Worm (Caenorhabditis elegans): Measurements from ENCODE around the gene txt-5.
A peak's percentile ranks its signal among the peaks of the same experiment; 100 is the strongest.

The txt-5 gene

DNA sequence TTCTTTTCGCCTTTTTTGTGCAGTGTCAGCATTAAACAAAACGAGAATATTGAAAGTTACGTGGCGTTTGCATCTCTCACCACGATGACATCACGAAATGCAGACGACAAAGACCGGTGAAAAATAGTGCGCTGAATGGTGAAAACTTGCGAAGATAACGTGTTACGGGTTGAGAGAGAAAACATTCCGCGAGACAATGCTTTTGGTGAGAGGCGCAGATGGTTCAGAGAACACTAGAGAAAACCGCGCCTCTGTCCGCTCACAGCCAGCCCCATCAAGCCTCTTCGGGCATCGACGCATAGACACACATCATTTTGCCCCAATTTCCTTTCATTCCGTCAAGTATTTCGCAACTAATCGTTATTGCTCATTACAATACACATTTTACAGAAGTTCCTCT is 17.7 kb upstream of the txt-5 start, which contains the start of the genes C37C3.9 and C37C3.18:
Gene C37C3.9 (minus strand): TSS at position 98 of the 400 bp plus-strand sequence.
Gene C37C3.18 (plus strand): TSS at position 391 of the 400 bp plus-strand sequence.
- TF ChIP-seq fkh-10 (GFP tag; optimal IDR thresholded peaks at IDR 0.05) (no peak), ceh-31 (tag; optimal IDR thresholded peaks at IDR 0.05) (peak; percentile 42), unc-55 (GFP tag; optimal IDR thresholded peaks at IDR 0.05) (peak; percentile 73), ceh-34 (tag; optimal IDR thresholded peaks at IDR 0.05) (peak; percentile 29), syd-9 (tag; optimal IDR thresholded peaks at IDR 0.05) (no peak), hlh-30 (tag; optimal IDR thresholded peaks at IDR 0.05; ENCODE audit: insufficient read depth) (peak; percentile 6), pqm-1 (tag; optimal IDR thresholded peaks at IDR 0.05) (peak; percentile 31), T23F11.4 (GFP tag; optimal IDR thresholded peaks at IDR 0.05) (peak; percentile 39), ceh-18 (tag; optimal IDR thresholded peaks at IDR 0.05) (peak; percentile 48), nfya-1 (tag; optimal IDR thresholded peaks at IDR 0.05) (peak; percentile 63), rnt-1 (tag; optimal IDR thresholded peaks at IDR 0.05) (peak; percentile 58), odd-2 (tag; optimal IDR thresholded peaks at IDR 0.05) (no peak), tbx-2 (tag; optimal IDR thresholded peaks at IDR 0.05) (peak; percentile 19), elt-4 (tag; optimal IDR thresholded peaks at IDR 0.05) (no peak)

DNA sequence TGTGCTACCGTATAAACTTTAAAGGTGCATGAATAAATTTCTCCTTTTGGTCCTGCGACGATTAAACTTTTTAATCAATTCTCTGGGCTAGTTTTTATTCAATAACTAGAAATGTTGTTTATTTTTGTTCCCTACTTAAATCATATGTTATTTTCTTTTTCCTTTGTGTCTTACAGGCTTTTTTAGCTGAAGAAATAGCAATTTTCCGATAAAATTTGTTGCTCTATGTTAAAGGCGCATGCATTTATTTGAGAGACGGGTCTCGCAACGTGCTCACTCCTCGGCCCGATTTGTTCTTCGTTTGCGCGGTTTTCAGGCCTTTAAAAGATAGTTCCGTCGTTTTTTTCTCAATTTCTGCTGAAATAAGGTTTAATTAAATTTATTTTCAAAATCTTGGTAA is 17.0 kb upstream of the txt-5 start:
- TF ChIP-seq eyg-1 (tag; optimal IDR thresholded peaks at IDR 0.05) (no peak), sox-2 (GFP tag; IDR thresholded peaks at IDR 0.05) (no peak), Y22D7AL.16 (tag; optimal IDR thresholded peaks at IDR 0.05) (no peak)

ce11 chrV:7852078-7852477 is 15.1 kb upstream of the txt-5 start:
- no peak for TF ChIP-seq ceh-9 (tag; optimal IDR thresholded peaks at IDR 0.05)
- TF ChIP-seq lim-6 (tag; optimal IDR thresholded peaks at IDR 0.05) = no peak
- no peak for TF ChIP-seq pat-9 (tag; optimal IDR thresholded peaks at IDR 0.05)
- no peak for TF ChIP-seq nhr-11 (tag; optimal IDR thresholded peaks at IDR 0.05)
- TF ChIP-seq tbx-7 (tag; optimal IDR thresholded peaks at IDR 0.05) = no peak
- TF ChIP-seq syd-9 (tag; optimal IDR thresholded peaks at IDR 0.05) = no peak
- TF ChIP-seq ceh-6 (GFP tag; optimal IDR thresholded peaks at IDR 0.05) = no peak
- TF ChIP-seq elt-4 (tag; optimal IDR thresholded peaks at IDR 0.05) = no peak
- no peak for TF ChIP-seq pax-1 (tag; optimal IDR thresholded peaks at IDR 0.05)

- TF ChIP-seq fax-1 (tag; optimal IDR thresholded peaks at IDR 0.05) = no peak
- TF ChIP-seq sox-4 (tag; optimal IDR thresholded peaks at IDR 0.05) = no peak
- no peak for TF ChIP-seq ztf-16 (tag; optimal IDR thresholded peaks at IDR 0.05)
- peak; percentile 72 for TF ChIP-seq hlh-30 (tag; optimal IDR thresholded peaks at IDR 0.05; ENCODE audit: insufficient read depth)
- no peak for TF ChIP-seq nhr-11 (tag; optimal IDR thresholded peaks at IDR 0.05)
- peak; percentile 5 for TF ChIP-seq unc-42 (tag; optimal IDR thresholded peaks at IDR 0.05)
- TF ChIP-seq unc-86 (tag; optimal IDR thresholded peaks at IDR 0.05) = no peak
Observed at ce11 chrV:7848251-7848650, 11.3 kb upstream of the txt-5 start.

ce11 chrV:7847687-7848086 is 10.8 kb upstream of the txt-5 start:
- TF ChIP-seq ceh-18 (tag; optimal IDR thresholded peaks at IDR 0.05) (no peak), unc-86 (tag; optimal IDR thresholded peaks at IDR 0.05) (no peak), hlh-30 (tag; optimal IDR thresholded peaks at IDR 0.05; ENCODE audit: insufficient read depth) (no peak), gmeb-2 (tag; optimal IDR thresholded peaks at IDR 0.05) (no peak), pqm-1 (tag; optimal IDR thresholded peaks at IDR 0.05) (no peak), ceh-45 (GFP tag; IDR thresholded peaks at IDR 0.05) (no peak), sdc-2 (tag; optimal IDR thresholded peaks at IDR 0.05) (no peak), F13H6.1 (tag; optimal IDR thresholded peaks at IDR 0.05) (no peak), elt-2 (tag; optimal IDR thresholded peaks at IDR 0.05) (no peak), K02D7.2 (tag; optimal IDR thresholded peaks at IDR 0.05) (no peak), elt-4 (tag; optimal IDR thresholded peaks at IDR 0.05) (no peak), nfya-1 (tag; optimal IDR thresholded peaks at IDR 0.05) (no peak), tbx-7 (tag; optimal IDR thresholded peaks at IDR 0.05) (no peak), madf-2 (tag; optimal IDR thresholded peaks at IDR 0.05) (no peak), ttx-3 (tag; optimal IDR thresholded peaks at IDR 0.05) (no peak), fkh-6 (tag; optimal IDR thresholded peaks at IDR 0.05) (no peak), dve-1 (tag; optimal IDR thresholded peaks at IDR 0.05) (no peak), pag-3 (tag; optimal IDR thresholded peaks at IDR 0.05; ENCODE audit: borderline replicate concordance) (no peak)
